Worm (Caenorhabditis elegans): ENCODE results near the gene C16C10.1.

C16C10.1 gene

ce11 chrIII:4194349-4195110 lies 13.3 kb upstream of the C16C10.1 start:
- TF ChIP-seq unc-55 (GFP tag; optimal IDR thresholded peaks at IDR 0.05) (no peak), lin-13 (GFP tag; optimal IDR thresholded peaks at IDR 0.05) (peak; percentile 19)

- TF ChIP-seq dmd-4 (tag; optimal IDR thresholded peaks at IDR 0.05) (no peak), R02D3.7 (tag; optimal IDR thresholded peaks at IDR 0.05) (no peak), ceh-82 (tag; optimal IDR thresholded peaks at IDR 0.05) (no peak), skn-1 (tag; optimal IDR thresholded peaks at IDR 0.05) (peak; percentile 85), nhr-6 (tag; optimal IDR thresholded peaks at IDR 0.05) (peak; percentile 45), crh-2 (tag; optimal IDR thresholded peaks at IDR 0.05) (peak; percentile 100), nhr-237 (tag; optimal IDR thresholded peaks at IDR 0.05) (no peak), nhr-129 (tag; optimal IDR thresholded peaks at IDR 0.05) (peak; percentile 97), gmeb-1 (tag; optimal IDR thresholded peaks at IDR 0.05) (peak; percentile 67), ztf-4 (tag; optimal IDR thresholded peaks at IDR 0.05) (peak; percentile 92), lin-39 (tag; optimal IDR thresholded peaks at IDR 0.05) (no peak), fos-1 (tag; optimal IDR thresholded peaks at IDR 0.05) (peak; percentile 99), ZK546.5 (tag; optimal IDR thresholded peaks at IDR 0.05) (no peak), ama-1 (optimal IDR thresholded peaks at IDR 0.05) (peak; percentile 92), zag-1 (tag; optimal IDR thresholded peaks at IDR 0.05) (peak; percentile 74), Y55F3AM.14 (GFP tag; optimal IDR thresholded peaks at IDR 0.05) (peak; percentile 81), elt-3 (tag; optimal IDR thresholded peaks at IDR 0.05) (no peak), sma-3 (GFP tag; optimal IDR thresholded peaks at IDR 0.05) (peak; percentile 78), F13H6.1 (tag; optimal IDR thresholded peaks at IDR 0.05) (peak; percentile 89), unc-62 (GFP tag; optimal IDR thresholded peaks at IDR 0.05) (no peak), snpc-4 (tag; optimal IDR thresholded peaks at IDR 0.05) (peak; percentile 52), egl-27 (tag; optimal IDR thresholded peaks at IDR 0.05) (peak; percentile 87), nhr-21 (tag; optimal IDR thresholded peaks at IDR 0.05) (peak; percentile 89), ceh-16 (tag; optimal IDR thresholded peaks at IDR 0.05) (no peak), blmp-1 (tag; optimal IDR thresholded peaks at IDR 0.05; ENCODE audit: insufficient read depth) (peak; percentile 64), nhr-11 (tag; optimal IDR thresholded peaks at IDR 0.05) (no peak), nhr-25 (tag; optimal IDR thresholded peaks at IDR 0.05) (peak; percentile 81), nhr-12 (tag; optimal IDR thresholded peaks at IDR 0.05) (no peak), mbf-1 (tag; optimal IDR thresholded peaks at IDR 0.05) (no peak), nhr-10 (tag; optimal IDR thresholded peaks at IDR 0.05) (peak; percentile 69), lin-11 (tag; optimal IDR thresholded peaks at IDR 0.05) (peak; percentile 87), sma-9 (GFP tag; optimal IDR thresholded peaks at IDR 0.05) (peak; percentile 91), sma-9 (tag; optimal IDR thresholded peaks at IDR 0.05) (no peak), nhr-77 (tag; optimal IDR thresholded peaks at IDR 0.05) (no peak), lsy-2 (tag; optimal IDR thresholded peaks at IDR 0.05) (peak; percentile 70 to 90), mab-5 (tag; optimal IDR thresholded peaks at IDR 0.05) (peak; percentile 55), nhr-23 (tag; optimal IDR thresholded peaks at IDR 0.05) (no peak), unc-39 (tag; optimal IDR thresholded peaks at IDR 0.05) (no peak), mdl-1 (tag; optimal IDR thresholded peaks at IDR 0.05) (peak; percentile 31 to 72), ztf-11 (tag; optimal IDR thresholded peaks at IDR 0.05) (no peak), aly-2 (tag; optimal IDR thresholded peaks at IDR 0.05) (no peak), peb-1 (tag; optimal IDR thresholded peaks at IDR 0.05) (no peak), elt-1 (tag; optimal IDR thresholded peaks at IDR 0.05) (no peak), alr-1 (tag; optimal IDR thresholded peaks at IDR 0.05) (peak; percentile 31), lin-13 (GFP tag; optimal IDR thresholded peaks at IDR 0.05) (peak; percentile 85), C34F6.9 (tag; optimal IDR thresholded peaks at IDR 0.05) (peak; percentile 99), unc-55 (GFP tag; optimal IDR thresholded peaks at IDR 0.05) (peak; percentile 96), sem-4 (tag; optimal IDR thresholded peaks at IDR 0.05) (peak; percentile 80), ztf-1 (GFP tag; conservative IDR thresholded peaks at IDR 0.05) (no peak)
These were observed 12.4 kb upstream of the C16C10.1 start, which contains the start of gene xbp-1 for ce11 chrIII:4193659-4194103. TSS of gene xbp-1 (plus strand) at chrIII:4193809.
